Worm (Caenorhabditis elegans) whole organism, late embryonic: ENCODE measurements around the gene T01G5.7.

Experiments
- C08G9.2 ChIP-seq: sonication (generic microtip); optimal IDR thresholded peaks from 2 replicates; lab custom pipeline; 2016; ENCODE audit warnings: mild to moderate bottlenecking, missing genetic modification characterization, moderate library complexity, missing compliant biosample characterization
- C38D4.7 ChIP-seq: fragments of 200-800 bp; sonication (Bioruptor generic); optimal IDR thresholded peaks from 2 replicates; lab custom pipeline; 2018; ENCODE audit warnings: mild to moderate bottlenecking, missing genetic modification characterization, moderate library complexity, missing compliant biosample characterization
- F13H6.1 ChIP-seq: sonication (generic microtip); optimal IDR thresholded peaks from 2 replicates; lab custom pipeline; 2016; ENCODE audit warnings: missing genetic modification characterization, missing compliant biosample characterization
- K09A11.1 ChIP-seq: sonication (generic microtip); optimal IDR thresholded peaks from 2 replicates; lab custom pipeline; 2017; ENCODE audit warnings: antibody characterized with exemption, mild to moderate bottlenecking, missing genetic modification characterization, missing compliant biosample characterization; ENCODE audit not compliant: insufficient read depth
- ahr-1 ChIP-seq: sonication (generic microtip); optimal IDR thresholded peaks from 2 replicates; lab custom pipeline; 2016; ENCODE audit warnings: missing genetic modification characterization, missing compliant biosample characterization
- ama-1 ChIP-seq: fragments of 150-350 bp; optimal IDR thresholded peaks from 2 replicates; lab custom pipeline; 2014
- ceh-14 ChIP-seq: sonication (generic microtip); optimal IDR thresholded peaks from 2 replicates; lab custom pipeline; 2016; ENCODE audit warnings: missing genotype, missing genetic modification characterization, missing compliant biosample characterization
- ceh-22 ChIP-seq: sonication (generic microtip); optimal IDR thresholded peaks from 2 replicates; lab custom pipeline; 2017; ENCODE audit warnings: missing biosample characterization, missing genetic modification characterization
- ceh-24 ChIP-seq: sonication (generic microtip); optimal IDR thresholded peaks from 2 replicates; lab custom pipeline; 2016; ENCODE audit warnings: mild to moderate bottlenecking, missing genetic modification characterization, missing compliant biosample characterization
- ceh-30 ChIP-seq: fragments of 150-350 bp; optimal IDR thresholded peaks from 2 replicates; lab custom pipeline; 2014; ENCODE audit warnings: missing biosample characterization, missing genetic modification characterization
- ceh-31 ChIP-seq: sonication (generic microtip); optimal IDR thresholded peaks from 2 replicates; lab custom pipeline; 2016; ENCODE audit warnings: missing genetic modification characterization, missing compliant biosample characterization
- ceh-34 ChIP-seq: sonication (generic microtip); optimal IDR thresholded peaks from 2 replicates; lab custom pipeline; 2016; ENCODE audit warnings: mild to moderate bottlenecking, missing genetic modification characterization, missing compliant biosample characterization
- ceh-45 ChIP-seq: fragments of 200-800 bp; sonication (Bioruptor generic); IDR thresholded peaks from 2 replicates; pipeline ENCODE4 v1.3.6; 2022; ENCODE audit warnings: missing genetic modification reagents, missing genetic modification characterization, missing compliant biosample characterization
- ceh-9 ChIP-seq: sonication (generic microtip); optimal IDR thresholded peaks from 2 replicates; lab custom pipeline; 2016; ENCODE audit warnings: mild to moderate bottlenecking, missing genetic modification characterization, inconsistent platforms, missing compliant biosample characterization
- che-1 ChIP-seq: sonication (generic microtip); optimal IDR thresholded peaks from 2 replicates; lab custom pipeline; 2016; ENCODE audit warnings: mild to moderate bottlenecking, missing genetic modification characterization, missing compliant biosample characterization
- dve-1 ChIP-seq: sonication (generic microtip); optimal IDR thresholded peaks from 2 replicates; lab custom pipeline; 2017; ENCODE audit warnings: antibody characterized with exemption, mild to moderate bottlenecking, missing genetic modification characterization, missing compliant biosample characterization
- elt-2 ChIP-seq: sonication (generic microtip); optimal IDR thresholded peaks from 2 replicates; lab custom pipeline; 2016; ENCODE audit warnings: missing genetic modification reagents, missing genetic modification characterization, missing compliant biosample characterization
- elt-4 ChIP-seq: sonication (generic microtip); optimal IDR thresholded peaks from 2 replicates; lab custom pipeline; 2016; ENCODE audit warnings: missing genetic modification characterization, missing compliant biosample characterization
- ets-4 ChIP-seq: sonication (generic microtip); optimal IDR thresholded peaks from 2 replicates; lab custom pipeline; 2016; ENCODE audit warnings: missing genetic modification characterization, missing compliant biosample characterization
- fax-1 ChIP-seq: sonication (generic microtip); optimal IDR thresholded peaks from 2 replicates; lab custom pipeline; 2016; ENCODE audit warnings: missing genotype, missing genetic modification characterization, missing compliant biosample characterization
- fkh-10 ChIP-seq: fragments of 150-350 bp; optimal IDR thresholded peaks from 2 replicates; lab custom pipeline; 2014; ENCODE audit warnings: missing biosample characterization, missing genetic modification reagents, missing genetic modification characterization
- gmeb-2 ChIP-seq: sonication (generic microtip); optimal IDR thresholded peaks from 2 replicates; lab custom pipeline; 2016; ENCODE audit warnings: missing genetic modification characterization, inconsistent platforms, missing compliant biosample characterization
- hlh-13 ChIP-seq: fragments of 200-800 bp; sonication (Bioruptor generic); optimal IDR thresholded peaks from 2 replicates; lab custom pipeline; 2018; ENCODE audit warnings: mild to moderate bottlenecking, missing genetic modification characterization, missing compliant biosample characterization
- hlh-30 ChIP-seq: sonication (generic microtip); optimal IDR thresholded peaks from 2 replicates; lab custom pipeline; 2017; ENCODE audit warnings: antibody characterized with exemption, missing genetic modification characterization, missing compliant biosample characterization; ENCODE audit not compliant: insufficient read depth
- hlh-6 ChIP-seq: sonication (generic microtip); optimal IDR thresholded peaks from 2 replicates; lab custom pipeline; 2016; ENCODE audit warnings: missing genotype, missing genetic modification characterization, missing compliant biosample characterization
- hlh-8 ChIP-seq: sonication (generic microtip); optimal IDR thresholded peaks from 2 replicates; lab custom pipeline; 2016; ENCODE audit warnings: missing genotype, missing genetic modification characterization, missing compliant biosample characterization
- madf-2 ChIP-seq: sonication (generic microtip); optimal IDR thresholded peaks from 2 replicates; lab custom pipeline; 2017; ENCODE audit warnings: missing genetic modification characterization, missing compliant biosample characterization
- mec-3 ChIP-seq: sonication (generic microtip); optimal IDR thresholded peaks from 2 replicates; lab custom pipeline; 2016; ENCODE audit warnings: borderline replicate concordance, missing genetic modification characterization, missing compliant biosample characterization
- nfya-1 ChIP-seq: sonication (generic microtip); optimal IDR thresholded peaks from 2 replicates; lab custom pipeline; 2017; ENCODE audit warnings: missing genetic modification characterization, mild to moderate bottlenecking, missing compliant biosample characterization, antibody characterized with exemption, moderate library complexity
- nhr-11 ChIP-seq: fragments of 150-350 bp; optimal IDR thresholded peaks from 2 replicates; lab custom pipeline; 2014; ENCODE audit warnings: missing biosample characterization, missing genetic modification characterization
- nhr-232 ChIP-seq: sonication (generic microtip); optimal IDR thresholded peaks from 2 replicates; lab custom pipeline; 2016; ENCODE audit warnings: missing genetic modification characterization, missing compliant biosample characterization
- pat-9 ChIP-seq: fragments of 200-800 bp; sonication (Bioruptor generic); optimal IDR thresholded peaks from 2 replicates; lab custom pipeline; 2018; ENCODE audit warnings: mild to moderate bottlenecking, missing genetic modification characterization, moderate library complexity, missing compliant biosample characterization
- pax-1 ChIP-seq: fragments of 150-350 bp; optimal IDR thresholded peaks from 2 replicates; lab custom pipeline; 2014; ENCODE audit warnings: missing biosample characterization, missing genetic modification characterization
- pha-2 ChIP-seq: sonication (generic microtip); optimal IDR thresholded peaks from 2 replicates; lab custom pipeline; 2017; ENCODE audit warnings: mild to moderate bottlenecking, missing genetic modification characterization, missing compliant biosample characterization
- pqm-1 ChIP-seq: sonication (generic microtip); optimal IDR thresholded peaks from 2 replicates; lab custom pipeline; 2016; ENCODE audit warnings: missing genetic modification characterization, missing compliant biosample characterization
- rnt-1 ChIP-seq: sonication (generic microtip); optimal IDR thresholded peaks from 2 replicates; lab custom pipeline; 2016; ENCODE audit warnings: missing genetic modification characterization, missing compliant biosample characterization
- sox-2 ChIP-seq: fragments of 200-800 bp; sonication (Bioruptor generic); IDR thresholded peaks from 2 replicates; pipeline ENCODE4 v1.3.6; 2022; ENCODE audit warnings: missing genetic modification reagents, missing genetic modification characterization, missing compliant biosample characterization
- sox-4 ChIP-seq: sonication (generic microtip); optimal IDR thresholded peaks from 2 replicates; lab custom pipeline; 2017; ENCODE audit warnings: mild to moderate bottlenecking, missing genetic modification characterization, inconsistent platforms, missing compliant biosample characterization
- syd-9 ChIP-seq: sonication (generic microtip); optimal IDR thresholded peaks from 2 replicates; lab custom pipeline; 2016; ENCODE audit warnings: mild to moderate bottlenecking, missing genetic modification characterization, moderate library complexity, missing compliant biosample characterization
- tbx-2 ChIP-seq: sonication (generic microtip); optimal IDR thresholded peaks from 2 replicates; lab custom pipeline; 2016; ENCODE audit warnings: missing genetic modification characterization, missing compliant biosample characterization
- tbx-7 ChIP-seq: sonication (generic microtip); optimal IDR thresholded peaks from 2 replicates; lab custom pipeline; 2016; ENCODE audit warnings: missing genotype, missing genetic modification characterization, missing compliant biosample characterization
- ttx-3 ChIP-seq: sonication (generic microtip); optimal IDR thresholded peaks from 2 replicates; lab custom pipeline; 2016; ENCODE audit warnings: missing genetic modification reagents, missing genetic modification characterization, missing compliant biosample characterization
- unc-3 ChIP-seq, 2 experiments: fragments of 200-800 bp in 1 of 2; sonication (Bioruptor generic) in 1 of 2; sonication (generic microtip) in 1 of 2; conservative IDR thresholded peaks in 1 of 2; optimal IDR thresholded peaks in 1 of 2; 2 replicates each; pipeline versions ENCODE4 v1.3.6 to Lab custom; 2016 to 2022; ENCODE audit warnings: missing compliant biosample characterization in 2 of 2, missing genetic modification characterization in 2 of 2, missing genetic modification reagents in 1 of 2
- unc-86 ChIP-seq: sonication (generic microtip); optimal IDR thresholded peaks from 2 replicates; lab custom pipeline; 2016; ENCODE audit warnings: missing genetic modification characterization, missing compliant biosample characterization
- zip-5 ChIP-seq: sonication (generic microtip); optimal IDR thresholded peaks from 2 replicates; lab custom pipeline; 2016; ENCODE audit warnings: missing genetic modification characterization, missing compliant biosample characterization
- ztf-16 ChIP-seq: sonication (generic microtip); optimal IDR thresholded peaks from 2 replicates; lab custom pipeline; 2017; ENCODE audit warnings: missing genetic modification characterization, missing compliant biosample characterization

T01G5.7 gene

ce11 chrV:15082291-15082690 lies 29.5 kb upstream of the T01G5.7 start, which contains the start of the genes C01G10.10 and C01G10.9 (continued):
- TF ChIP-seq ceh-14 (tag; lab: Kevin White, UChicago), result peak; percentile 46
- TF ChIP-seq nfya-1 (tag; lab: Kevin White, UChicago), result no peak
- TF ChIP-seq ceh-9 (tag; lab: Kevin White, UChicago), result no peak
- TF ChIP-seq madf-2 (tag; lab: Kevin White, UChicago), result no peak
- TF ChIP-seq C38D4.7 (GFP tag; lab: Kevin White, UChicago), result no peak
- TF ChIP-seq unc-3 (GFP tag; conservative IDR thresholded peaks at IDR 0.05; lab: Robert Waterston, UW), result no peak
- no peak for TF ChIP-seq unc-3 (tag; optimal IDR thresholded peaks at IDR 0.05; lab: Kevin White, UChicago)
- TF ChIP-seq F13H6.1 (tag; lab: Kevin White, UChicago), result peak; percentile 46
- no peak for TF ChIP-seq dve-1 (tag; lab: Kevin White, UChicago)
- TF ChIP-seq pha-2 (tag; lab: Kevin White, UChicago), result no peak
- no peak for TF ChIP-seq K09A11.1 (tag; lab: Kevin White, UChicago)
- no peak for TF ChIP-seq ceh-30 (tag; lab: Kevin White, UChicago)
- TF ChIP-seq mec-3 (tag; lab: Kevin White, UChicago), result no peak
- TF ChIP-seq sox-4 (tag; lab: Kevin White, UChicago), result no peak
- peak; percentile 91 for TF ChIP-seq ets-4 (tag; lab: Kevin White, UChicago)
- TF ChIP-seq zip-5 (tag; lab: Kevin White, UChicago), result peak; percentile 78
- no peak for TF ChIP-seq ahr-1 (tag; lab: Kevin White, UChicago)

- TF ChIP-seq hlh-13 (GFP tag; lab: Kevin White, UChicago) (no peak), ttx-3 (tag; lab: Kevin White, UChicago) (no peak), ceh-9 (tag; lab: Kevin White, UChicago) (no peak), nhr-232 (tag; lab: Kevin White, UChicago) (no peak), ets-4 (tag; lab: Kevin White, UChicago) (no peak), hlh-6 (tag; lab: Kevin White, UChicago) (no peak), unc-86 (tag; lab: Kevin White, UChicago) (no peak)
Observed at ce11 chrV:15083659-15084058, 28.1 kb upstream of the T01G5.7 start.

- TF ChIP-seq tbx-2 (tag; lab: Kevin White, UChicago) (peak; percentile 96), K09A11.1 (tag; lab: Kevin White, UChicago) (no peak), elt-4 (no peak), sox-2 (GFP tag; lab: Robert Waterston, UW) (no peak), ceh-24 (no peak), ama-1 (no peak), ceh-14 (tag; lab: Kevin White, UChicago) (peak; percentile 94), nfya-1 (tag; lab: Kevin White, UChicago) (peak; percentile 83), pat-9 (tag; lab: Kevin White, UChicago) (no peak), ztf-16 (tag; lab: Kevin White, UChicago) (peak; percentile 70), elt-2 (tag; lab: Kevin White, UChicago) (peak; percentile 76), dve-1 (tag; lab: Kevin White, UChicago) (peak; percentile 18), F13H6.1 (tag; lab: Kevin White, UChicago) (peak; percentile 77), ceh-9 (tag; lab: Kevin White, UChicago) (no peak), hlh-6 (tag; lab: Kevin White, UChicago) (peak; percentile 15), C08G9.2 (tag; lab: Kevin White, UChicago) (peak; percentile 94), pqm-1 (peak; percentile 93), ceh-34 (tag; lab: Kevin White, UChicago) (peak; percentile 68), zip-5 (tag; lab: Kevin White, UChicago) (peak; percentile 76), syd-9 (tag; lab: Kevin White, UChicago) (peak; percentile 10), gmeb-2 (tag; lab: Kevin White, UChicago) (peak; percentile 15), che-1 (tag; lab: Kevin White, UChicago) (no peak), madf-2 (tag; lab: Kevin White, UChicago) (peak; percentile 35), mec-3 (tag; lab: Kevin White, UChicago) (peak; percentile 85), nhr-11 (tag; lab: Kevin White, UChicago) (no peak), ceh-45 (GFP tag; lab: Robert Waterston, UW) (no peak), ceh-31 (peak; percentile 98), fkh-10 (GFP tag; lab: Kevin White, UChicago) (no peak), fax-1 (tag; lab: Kevin White, UChicago) (peak; percentile 67), hlh-8 (tag; lab: Kevin White, UChicago) (peak; percentile 86), ceh-22 (no peak), rnt-1 (tag; lab: Kevin White, UChicago) (peak; percentile 80), tbx-7 (tag; lab: Kevin White, UChicago) (peak; percentile 92), hlh-30 (tag; lab: Kevin White, UChicago) (no peak), pax-1 (tag; lab: Kevin White, UChicago) (peak; percentile 40)
Observed at ce11 chrV:15085335-15085800, 26.4 kb upstream of the T01G5.7 start, which contains the start of the genes ahsa-1 and C01G10.7. Gene ahsa-1 (minus strand): TSS chrV:15085385. Gene C01G10.7 (plus strand): TSS chrV:15085747.
